Worm (Caenorhabditis elegans) whole organism, young adult: ENCODE results near the gene R107.2.

Source experiments
- F33H1.4 ChIP-seq: fragments of 200-800 bp; sonication (Bioruptor generic); IDR thresholded peaks from 2 replicates; pipeline ENCODE4 v1.3.6; 2022; ENCODE audit warnings: missing genetic modification reagents, missing genetic modification characterization, missing compliant biosample characterization
- F37B4.10 ChIP-seq: fragments of 200-800 bp; sonication (Bioruptor generic); IDR thresholded peaks from 2 replicates; pipeline ENCODE4 v1.3.6; 2022; ENCODE audit warnings: missing genetic modification characterization, missing compliant biosample characterization
- F55B11.4 ChIP-seq: sonication (generic microtip); optimal IDR thresholded peaks from 2 replicates; lab custom pipeline; 2016; ENCODE audit warnings: missing compliant biosample characterization, missing genetic modification characterization, borderline replicate concordance; ENCODE audit not compliant: insufficient read depth
- Y95B8A.8 ChIP-seq: fragments of 200-800 bp; sonication (Bioruptor generic); IDR thresholded peaks from 2 replicates; pipeline ENCODE4 v1.3.6; 2022; ENCODE audit warnings: missing genetic modification reagents, missing genetic modification characterization, missing compliant biosample characterization
- ama-1 ChIP-seq, 3 experiments: fragments of 150-350 bp in 1 of 3; sonication (generic microtip) in 2 of 3; optimal IDR thresholded peaks; 2 replicates each; lab custom pipeline; 2014 to 2018; ENCODE audit warnings: missing biosample characterization in 2 of 3, missing genetic modification characterization in 2 of 3, missing genetic modification reagents in 2 of 3
- ccch-3 ChIP-seq: fragments of 200-800 bp; sonication (Bioruptor generic); optimal IDR thresholded peaks from 2 replicates; lab custom pipeline; 2018; ENCODE audit warnings: mild to moderate bottlenecking, missing genetic modification characterization, missing compliant biosample characterization
- hlh-26 ChIP-seq: fragments of 200-800 bp; sonication (Bioruptor generic); conservative IDR thresholded peaks from 2 replicates; pipeline ENCODE4 v1.3.6; 2022; ENCODE audit warnings: missing genetic modification reagents, missing genetic modification characterization, missing compliant biosample characterization
- hrde-1 ChIP-seq: sonication (generic microtip); optimal IDR thresholded peaks from 2 replicates; lab custom pipeline; 2016; ENCODE audit warnings: missing genetic modification characterization, mild to moderate bottlenecking, missing compliant biosample characterization, moderate library complexity, missing genotype, missing genetic modification reagents, borderline replicate concordance
- lag-1 ChIP-seq: fragments of 200-800 bp; sonication (Bioruptor generic); IDR thresholded peaks from 2 replicates; pipeline ENCODE4 v1.3.6; 2022; ENCODE audit warnings: missing genetic modification reagents, missing genetic modification characterization, missing compliant biosample characterization
- let-526 ChIP-seq: fragments of 200-800 bp; sonication (Bioruptor generic); IDR thresholded peaks from 2 replicates; pipeline ENCODE4 v1.3.6; 2022; ENCODE audit warnings: missing genetic modification reagents, missing genetic modification characterization, missing compliant biosample characterization
- nhr-27 ChIP-seq: fragments of 200-800 bp; sonication (Bioruptor generic); optimal IDR thresholded peaks from 2 replicates; lab custom pipeline; 2018; ENCODE audit warnings: mild to moderate bottlenecking, missing genetic modification characterization, moderate library complexity, missing compliant biosample characterization
- xnd-1 ChIP-seq: sonication (generic microtip); optimal IDR thresholded peaks from 2 replicates; lab custom pipeline; 2016; ENCODE audit warnings: missing genotype, missing genetic modification reagents, missing genetic modification characterization, missing compliant biosample characterization
- ztf-25 ChIP-seq: fragments of 200-800 bp; sonication (Bioruptor generic); IDR thresholded peaks from 2 replicates; pipeline ENCODE4 v1.3.6; 2022; ENCODE audit warnings: missing genetic modification reagents, missing genetic modification characterization, missing compliant biosample characterization

- TF ChIP-seq xnd-1 (tag; lab: Kevin White, UChicago): no peak
- TF ChIP-seq hrde-1 (tag; lab: Kevin White, UChicago): no peak
- TF ChIP-seq Y95B8A.8 (GFP tag; lab: Robert Waterston, UW): no peak
- TF ChIP-seq F33H1.4 (GFP tag; lab: Robert Waterston, UW): no peak
- TF ChIP-seq hlh-26 (GFP tag; lab: Robert Waterston, UW): no peak
- no peak for TF ChIP-seq ama-1 (optimal IDR thresholded peaks at IDR 0.05; lab: Kevin White, UChicago)
- no peak for TF ChIP-seq ama-1 (GFP tag; optimal IDR thresholded peaks at IDR 0.05; lab: Kevin White, UChicago)
- TF ChIP-seq nhr-27 (tag; lab: Kevin White, UChicago): no peak
- TF ChIP-seq ccch-3 (GFP tag; lab: Kevin White, UChicago): no peak
- TF ChIP-seq lag-1: no peak
- TF ChIP-seq let-526: no peak
- TF ChIP-seq F37B4.10: no peak
- TF ChIP-seq F55B11.4 (tag; lab: Kevin White, UChicago): no peak
- TF ChIP-seq ztf-25: no peak
Measured at ce11 chrIII:9022535-9022934, 23.2 kb downstream of the R107.2 start, which contains the start of gene F59B2.14.
